In the genomic region with DNA sequence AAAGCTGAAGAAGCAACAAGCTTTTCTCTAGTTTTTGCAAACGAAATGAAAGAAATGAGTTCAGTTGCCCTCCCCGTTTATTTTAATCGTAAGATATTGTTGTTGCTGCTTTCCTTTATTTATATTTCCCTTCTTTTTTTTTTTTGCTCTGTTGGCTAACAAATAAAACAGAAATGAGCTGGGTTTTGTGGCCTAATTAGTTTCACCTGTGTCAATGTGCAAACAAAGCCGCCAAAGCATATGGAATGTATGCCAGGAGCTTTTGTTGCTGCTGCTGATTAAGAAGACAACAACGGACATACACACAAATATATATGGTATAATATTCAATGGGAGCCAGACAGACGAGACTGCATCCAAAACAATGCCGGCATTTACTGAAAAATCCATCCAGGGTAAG, we compare ENCODE assay signal across 1 fruit fly cellular context.
A peak's percentile ranks its signal among the peaks of the same experiment; 100 is the strongest.
TF ChIP-seq lines count a peak whose summit lies in the region.

No protein-coding gene starts in this region.

TF ChIP-seq in whole organism, embryonic, 481 proteins besides CTCF, POLR2A, EP300 and RAD21 (continued from another document):
- no peak for TF ChIP-seq CG32532 (GFP tag; IDR thresholded peaks at IDR 0.05; lab: Robert Waterston, UW)
- peak; percentile 41 for TF ChIP-seq Meics (GFP tag; optimal IDR thresholded peaks at IDR 0.05; lab: Kevin White, UChicago)
- TF ChIP-seq Fer3 (tag; optimal IDR thresholded peaks at IDR 0.05; lab: Kevin White, UChicago) = peak; percentile 22
- TF ChIP-seq cg (GFP tag; optimal IDR thresholded peaks at IDR 0.05; lab: Kevin White, UChicago) = no peak
- no peak for TF ChIP-seq Nf-YB (GFP tag; optimal IDR thresholded peaks at IDR 0.05; lab: Kevin White, UChicago)
- no peak for TF ChIP-seq CG42726 (GFP tag; IDR thresholded peaks at IDR 0.05; lab: Robert Waterston, UW; ENCODE audit: partially characterized antibody)
- TF ChIP-seq pho (GFP tag; optimal IDR thresholded peaks at IDR 0.05; lab: Kevin White, UChicago) = peak; percentile 42
- TF ChIP-seq CG3163 (GFP tag; optimal IDR thresholded peaks at IDR 0.05; lab: Kevin White, UChicago) = no peak
- TF ChIP-seq CG16863 (GFP tag; optimal IDR thresholded peaks at IDR 0.05; lab: Kevin White, UChicago) = peak; percentile 6
- peak; percentile 48 for TF ChIP-seq lbe (GFP tag; optimal IDR thresholded peaks at IDR 0.05; lab: Kevin White, UChicago)
- TF ChIP-seq Usf (GFP tag; optimal IDR thresholded peaks at IDR 0.05; lab: Kevin White, UChicago) = no peak
- TF ChIP-seq bsh (GFP tag; optimal IDR thresholded peaks at IDR 0.05; lab: Kevin White, UChicago) = peak in 1 of 2 experiments; percentile 16
- TF ChIP-seq dati (GFP tag; IDR thresholded peaks at IDR 0.05; lab: Robert Waterston, UW) = no peak
- TF ChIP-seq Six4 (GFP tag; optimal IDR thresholded peaks at IDR 0.05; lab: Kevin White, UChicago) = no peak
- peak; percentile 22 for TF ChIP-seq CG18011 (GFP tag; optimal IDR thresholded peaks at IDR 0.05; lab: Kevin White, UChicago)
- TF ChIP-seq CG15514 (GFP tag; optimal IDR thresholded peaks at IDR 0.05; lab: Kevin White, UChicago) = peak; percentile 47
- no peak for TF ChIP-seq dmrt11E (tag; optimal IDR thresholded peaks at IDR 0.05; lab: Kevin White, UChicago)
- peak; percentile 34 for TF ChIP-seq CG2875 (GFP tag; optimal IDR thresholded peaks at IDR 0.05; lab: Kevin White, UChicago)
- peak; percentile 33 for TF ChIP-seq Fer1 (GFP tag; optimal IDR thresholded peaks at IDR 0.05; lab: Kevin White, UChicago)
- no peak for TF ChIP-seq kah (GFP tag; optimal IDR thresholded peaks at IDR 0.05; lab: Kevin White, UChicago)
- no peak for TF ChIP-seq Atf6 (GFP tag; IDR thresholded peaks at IDR 0.05; lab: Robert Waterston, UW)
- no peak for TF ChIP-seq fd64A (GFP tag; optimal IDR thresholded peaks at IDR 0.05; lab: Kevin White, UChicago)
- TF ChIP-seq CG12071 (GFP tag; optimal IDR thresholded peaks at IDR 0.05; lab: Kevin White, UChicago) = peak; percentile 4
- peak; percentile 26 for TF ChIP-seq CG2678 (tag; optimal IDR thresholded peaks at IDR 0.05; lab: Kevin White, UChicago)
- TF ChIP-seq CG3726 (GFP tag; IDR thresholded peaks at IDR 0.05; lab: Robert Waterston, UW) = no peak
- TF ChIP-seq Ets65A (GFP tag; lab: Kevin White, UChicago) = peak; percentile 41
- TF ChIP-seq CG18599 (GFP tag; optimal IDR thresholded peaks at IDR 0.05; lab: Kevin White, UChicago) = peak; percentile 67
- TF ChIP-seq Dbx (GFP tag; IDR thresholded peaks at IDR 0.05; lab: Robert Waterston, UW) = 0 out of 3 replicates have a peak, but pooled peaks have one; percentile 27
- peak; percentile 17 for TF ChIP-seq HHEX (GFP tag; optimal IDR thresholded peaks at IDR 0.05; lab: Kevin White, UChicago)
- peak; percentile 12 for TF ChIP-seq CG11398 (GFP tag; optimal IDR thresholded peaks at IDR 0.05; lab: Kevin White, UChicago)
- peak; percentile 54 for TF ChIP-seq caup (GFP tag; optimal IDR thresholded peaks at IDR 0.05; lab: Kevin White, UChicago; ENCODE audit: severe bottlenecking)
- TF ChIP-seq Taf1 (GFP tag; IDR thresholded peaks at IDR 0.05; lab: Robert Waterston, UW) = no peak
- TF ChIP-seq CG9437 (GFP tag; optimal IDR thresholded peaks at IDR 0.05; lab: Kevin White, UChicago) = no peak
- TF ChIP-seq jigr1 (GFP tag; IDR thresholded peaks at IDR 0.05; lab: Robert Waterston, UW) = no peak
- no peak for TF ChIP-seq CG4730 (GFP tag; IDR thresholded peaks at IDR 0.05; lab: Robert Waterston, UW)
- peak; percentile 16 for TF ChIP-seq CG7786 (GFP tag; optimal IDR thresholded peaks at IDR 0.05; lab: Kevin White, UChicago)
- TF ChIP-seq lab (GFP tag; optimal IDR thresholded peaks at IDR 0.05; lab: Kevin White, UChicago) = peak; percentile 67
- TF ChIP-seq gem (tag; optimal IDR thresholded peaks at IDR 0.05; lab: Kevin White, UChicago) = peak; percentile 9
- no peak for TF ChIP-seq cato (GFP tag; optimal IDR thresholded peaks at IDR 0.05; lab: Kevin White, UChicago; ENCODE audit: borderline replicate concordance)
- TF ChIP-seq CG1603 (tag; optimal IDR thresholded peaks at IDR 0.05; lab: Kevin White, UChicago) = no peak
- TF ChIP-seq zen2 (GFP tag; IDR thresholded peaks at IDR 0.05; lab: Robert Waterston, UW; ENCODE audit: partially characterized antibody) = no peak
- no peak for TF ChIP-seq CG3065 (GFP tag; optimal IDR thresholded peaks at IDR 0.05; lab: Kevin White, UChicago)
- peak; percentile 27 for TF ChIP-seq BtbVII (GFP tag; optimal IDR thresholded peaks at IDR 0.05; lab: Kevin White, UChicago)
- TF ChIP-seq disco-r (GFP tag; optimal IDR thresholded peaks at IDR 0.05; lab: Kevin White, UChicago) = no peak
- peak; percentile 5 for TF ChIP-seq CoRest (tag; optimal IDR thresholded peaks at IDR 0.05; lab: Kevin White, UChicago)
- peak; percentile 9 for TF ChIP-seq CG17568 (GFP tag; optimal IDR thresholded peaks at IDR 0.05; lab: Kevin White, UChicago)
- peak; percentile 32; the same call in 1 of the 2 replicates for TF ChIP-seq CG17328 (GFP tag; IDR thresholded peaks at IDR 0.05; lab: Robert Waterston, UW)
- TF ChIP-seq oc (tag; optimal IDR thresholded peaks at IDR 0.05; lab: Kevin White, UChicago) = no peak
- TF ChIP-seq crc (GFP tag; optimal IDR thresholded peaks at IDR 0.05; lab: Kevin White, UChicago) = no peak
- TF ChIP-seq sens (GFP tag; lab: Kevin White, UChicago) = peak; percentile 81
- TF ChIP-seq Atf-2 (GFP tag; optimal IDR thresholded peaks at IDR 0.05; lab: Kevin White, UChicago) = no peak
- TF ChIP-seq eyg (GFP tag; optimal IDR thresholded peaks at IDR 0.05; lab: Kevin White, UChicago) = peak; percentile 40
- TF ChIP-seq CG6654 (GFP tag; optimal IDR thresholded peaks at IDR 0.05; lab: Kevin White, UChicago) = no peak
- no peak for TF ChIP-seq Rx (GFP tag; IDR thresholded peaks at IDR 0.05; lab: Robert Waterston, UW)
- no peak for TF ChIP-seq CG7372 (GFP tag; IDR thresholded peaks at IDR 0.05; lab: Robert Waterston, UW)
- TF ChIP-seq MESR4 (GFP tag; optimal IDR thresholded peaks at IDR 0.05; lab: Kevin White, UChicago) = no peak
- TF ChIP-seq Adf1 (GFP tag; IDR thresholded peaks at IDR 0.05; lab: Robert Waterston, UW) = no peak
- TF ChIP-seq Poxn (GFP tag; IDR thresholded peaks at IDR 0.05; lab: Robert Waterston, UW) = no peak
- TF ChIP-seq CG15601 (tag; optimal IDR thresholded peaks at IDR 0.05; lab: Kevin White, UChicago) = no peak
- TF ChIP-seq CG3995 (GFP tag; optimal IDR thresholded peaks at IDR 0.05; lab: Kevin White, UChicago) = peak; percentile 4
- peak; percentile 29 for TF ChIP-seq CG13296 (GFP tag; optimal IDR thresholded peaks at IDR 0.05; lab: Kevin White, UChicago)
- peak; percentile 48 for TF ChIP-seq CG2120 (GFP tag; optimal IDR thresholded peaks at IDR 0.05; lab: Kevin White, UChicago)
- TF ChIP-seq fd3F (GFP tag; optimal IDR thresholded peaks at IDR 0.05; lab: Kevin White, UChicago) = peak; percentile 52
- TF ChIP-seq CG7357 (GFP tag; IDR thresholded peaks at IDR 0.05; lab: Robert Waterston, UW) = no peak
- no peak for TF ChIP-seq CG15073 (GFP tag; optimal IDR thresholded peaks at IDR 0.05; lab: Kevin White, UChicago)
- TF ChIP-seq gro (GFP tag; optimal IDR thresholded peaks at IDR 0.05; lab: Kevin White, UChicago) = no peak
- TF ChIP-seq NK7.1 (GFP tag; optimal IDR thresholded peaks at IDR 0.05; lab: Kevin White, UChicago) = no peak
- TF ChIP-seq CG6791 (GFP tag; IDR thresholded peaks at IDR 0.05; lab: Robert Waterston, UW; ENCODE audit: partially characterized antibody) = no peak
- peak; percentile 74 for TF ChIP-seq Med (GFP tag; lab: Kevin White, UChicago)
- TF ChIP-seq Camta (GFP tag; optimal IDR thresholded peaks at IDR 0.05; lab: Kevin White, UChicago) = no peak
- TF ChIP-seq NfI (GFP tag; optimal IDR thresholded peaks at IDR 0.05; lab: Kevin White, UChicago) = no peak
- peak; percentile 4 for TF ChIP-seq CG7928 (GFP tag; optimal IDR thresholded peaks at IDR 0.05; lab: Kevin White, UChicago)
- TF ChIP-seq CG17802 (tag; optimal IDR thresholded peaks at IDR 0.05; lab: Kevin White, UChicago) = no peak
- 0 out of 2 replicates have a peak, but pooled peaks have one; percentile 9 for TF ChIP-seq wdn (GFP tag; IDR thresholded peaks at IDR 0.05; lab: Robert Waterston, UW)
- TF ChIP-seq Hmr (GFP tag; optimal IDR thresholded peaks at IDR 0.05; lab: Kevin White, UChicago) = peak; percentile 69
- TF ChIP-seq D19A (tag; optimal IDR thresholded peaks at IDR 0.05; lab: Kevin White, UChicago) = no peak
- TF ChIP-seq CG3281 (GFP tag; optimal IDR thresholded peaks at IDR 0.05; lab: Kevin White, UChicago) = peak; percentile 46
- TF ChIP-seq CG12219 (GFP tag; optimal IDR thresholded peaks at IDR 0.05; lab: Kevin White, UChicago) = no peak
- TF ChIP-seq CG8290 (GFP tag; optimal IDR thresholded peaks at IDR 0.05; lab: Kevin White, UChicago) = no peak
- peak in 1 of 2 experiments; percentile 29 for TF ChIP-seq CG8290 (tag; optimal IDR thresholded peaks at IDR 0.05; lab: Kevin White, UChicago)
- TF ChIP-seq cas (GFP tag; IDR thresholded peaks at IDR 0.05; lab: Robert Waterston, UW) = no peak
- TF ChIP-seq Mrtf (GFP tag; IDR thresholded peaks at IDR 0.05; lab: Robert Waterston, UW) = no peak
- no peak for TF ChIP-seq CG13424 (tag; optimal IDR thresholded peaks at IDR 0.05; lab: Kevin White, UChicago)
- no peak for TF ChIP-seq CG11695 (GFP tag; IDR thresholded peaks at IDR 0.05; lab: Robert Waterston, UW)
- no peak for TF ChIP-seq crol (GFP tag; IDR thresholded peaks at IDR 0.05; lab: Robert Waterston, UW)
- TF ChIP-seq tin (GFP tag; optimal IDR thresholded peaks at IDR 0.05; lab: Kevin White, UChicago) = no peak
- TF ChIP-seq Trl (optimal IDR thresholded peaks at IDR 0.05; lab: Kevin White, UChicago) = no peak
- peak; percentile 17 for TF ChIP-seq Trl (GFP tag; optimal IDR thresholded peaks at IDR 0.05; lab: Kevin White, UChicago)
- no peak for TF ChIP-seq CG9797 (GFP tag; optimal IDR thresholded peaks at IDR 0.05; lab: Kevin White, UChicago)
- TF ChIP-seq CG10209 (GFP tag; optimal IDR thresholded peaks at IDR 0.05; lab: Kevin White, UChicago) = peak; percentile 28
- peak; percentile 69 for TF ChIP-seq ATbp (GFP tag; optimal IDR thresholded peaks at IDR 0.05; lab: Kevin White, UChicago)
- no peak for TF ChIP-seq CG1529 (GFP tag; optimal IDR thresholded peaks at IDR 0.05; lab: Kevin White, UChicago)
- TF ChIP-seq Doc3 (GFP tag; IDR thresholded peaks at IDR 0.05; lab: Robert Waterston, UW; ENCODE audit: partially characterized antibody) = no peak
- peak; percentile 25 for TF ChIP-seq Blimp-1 (GFP tag; optimal IDR thresholded peaks at IDR 0.05; lab: Kevin White, UChicago)
- TF ChIP-seq sob (GFP tag; IDR thresholded peaks at IDR 0.05; lab: Robert Waterston, UW) = peak; percentile 29; the same call in 1 of the 2 replicates
